Worm (Caenorhabditis elegans): ENCODE results near the gene irld-64.

irld-64 gene

ce11 chrII:2952629-2953028 lies 22.2 kb upstream of the irld-64 start, which contains the start of gene irld-51:
TSS of gene irld-51 (minus strand) at chrII:2952729.
- TF ChIP-seq elt-4 (tag; optimal IDR thresholded peaks at IDR 0.05) (no peak), ceh-22 (tag; optimal IDR thresholded peaks at IDR 0.05) (no peak), nhr-232 (tag; optimal IDR thresholded peaks at IDR 0.05) (no peak)

ce11 chrII:2948614-2949013 lies 18.2 kb upstream of the irld-64 start:
- TF ChIP-seq unc-55 (GFP tag; optimal IDR thresholded peaks at IDR 0.05) (no peak), ceh-30 (tag; optimal IDR thresholded peaks at IDR 0.05) (no peak), ceh-31 (tag; optimal IDR thresholded peaks at IDR 0.05) (no peak), C38D4.7 (GFP tag; optimal IDR thresholded peaks at IDR 0.05) (no peak)

ce11 chrII:2946438-2946837 lies 16.0 kb upstream of the irld-64 start, which contains the start of gene srw-79:
TSS of gene srw-79 (plus strand) at chrII:2946738.
- TF ChIP-seq npax-4 (tag; optimal IDR thresholded peaks at IDR 0.05) (no peak), ceh-2 (tag; optimal IDR thresholded peaks at IDR 0.05) (no peak)

- TF ChIP-seq sdc-2 (tag; optimal IDR thresholded peaks at IDR 0.05): no peak
- no peak for TF ChIP-seq ceh-9 (tag; optimal IDR thresholded peaks at IDR 0.05)
- no peak for TF ChIP-seq madf-2 (tag; optimal IDR thresholded peaks at IDR 0.05)
- no peak for TF ChIP-seq dve-1 (tag; optimal IDR thresholded peaks at IDR 0.05)
Measured at ce11 chrII:2943966-2944365, 13.6 kb upstream of the irld-64 start, which contains the start of the genes irld-50 and irld-49. TSS of gene irld-50 (minus strand) at chrII:2944066. TSS of gene irld-49 (plus strand) at chrII:2944176.

- TF ChIP-seq elt-2 (tag; optimal IDR thresholded peaks at IDR 0.05) (no peak), pqm-1 (tag; optimal IDR thresholded peaks at IDR 0.05) (no peak), K09A11.1 (tag; optimal IDR thresholded peaks at IDR 0.05; ENCODE audit: insufficient read depth) (no peak), K02D7.2 (tag; optimal IDR thresholded peaks at IDR 0.05) (no peak), pros-1 (tag; optimal IDR thresholded peaks at IDR 0.05) (no peak), ceh-9 (tag; optimal IDR thresholded peaks at IDR 0.05) (no peak)
Measured at ce11 chrII:2940747-2941146, 10.3 kb upstream of the irld-64 start, which contains the start of gene irld-66. TSS of gene irld-66 (minus strand) at chrII:2940847.

ce11 chrII:2939681-2940080 lies 9.3 kb upstream of the irld-64 start:
- TF ChIP-seq ceh-45 (GFP tag; IDR thresholded peaks at IDR 0.05): no peak
- no peak for TF ChIP-seq C38D4.7 (GFP tag; optimal IDR thresholded peaks at IDR 0.05)
- TF ChIP-seq nfya-1 (tag; optimal IDR thresholded peaks at IDR 0.05): no peak
- TF ChIP-seq ceh-34 (tag; optimal IDR thresholded peaks at IDR 0.05): no peak
- no peak for TF ChIP-seq odd-2 (tag; optimal IDR thresholded peaks at IDR 0.05)
- peak; percentile 67 for TF ChIP-seq dve-1 (tag; optimal IDR thresholded peaks at IDR 0.05)
- TF ChIP-seq npax-4 (tag; optimal IDR thresholded peaks at IDR 0.05): no peak
- TF ChIP-seq hlh-30 (tag; optimal IDR thresholded peaks at IDR 0.05; ENCODE audit: insufficient read depth): no peak

- TF ChIP-seq K02D7.2 (tag; optimal IDR thresholded peaks at IDR 0.05): no peak
Measured at ce11 chrII:2937852-2938251, 7.5 kb upstream of the irld-64 start, which contains the start of gene irld-65. TSS of gene irld-65 (minus strand) at chrII:2937952.

- TF ChIP-seq tbx-2 (tag; optimal IDR thresholded peaks at IDR 0.05) (no peak), K02D7.2 (tag; optimal IDR thresholded peaks at IDR 0.05) (no peak), lim-6 (tag; optimal IDR thresholded peaks at IDR 0.05) (no peak), rnt-1 (tag; optimal IDR thresholded peaks at IDR 0.05) (no peak), unc-55 (GFP tag; optimal IDR thresholded peaks at IDR 0.05) (no peak), pha-2 (tag; optimal IDR thresholded peaks at IDR 0.05) (no peak), dmd-4 (tag; optimal IDR thresholded peaks at IDR 0.05; ENCODE audit: borderline replicate concordance) (no peak), pha-4 (tag; optimal IDR thresholded peaks at IDR 0.05) (no peak), gmeb-2 (tag; optimal IDR thresholded peaks at IDR 0.05) (no peak), fkh-10 (GFP tag; optimal IDR thresholded peaks at IDR 0.05) (no peak), eyg-1 (tag; optimal IDR thresholded peaks at IDR 0.05) (no peak), ztf-16 (tag; optimal IDR thresholded peaks at IDR 0.05) (no peak), hlh-6 (tag; optimal IDR thresholded peaks at IDR 0.05) (no peak), fkh-6 (tag; optimal IDR thresholded peaks at IDR 0.05) (no peak), fax-1 (tag; optimal IDR thresholded peaks at IDR 0.05) (no peak), dve-1 (tag; optimal IDR thresholded peaks at IDR 0.05) (no peak), ceh-30 (tag; optimal IDR thresholded peaks at IDR 0.05) (no peak), sox-4 (tag; optimal IDR thresholded peaks at IDR 0.05) (no peak), K09A11.1 (tag; optimal IDR thresholded peaks at IDR 0.05; ENCODE audit: insufficient read depth) (no peak), mec-3 (tag; optimal IDR thresholded peaks at IDR 0.05; ENCODE audit: borderline replicate concordance) (no peak)
Measured at ce11 chrII:2934354-2934753, 4.0 kb upstream of the irld-64 start, which contains the start of gene irld-67. TSS of gene irld-67 (minus strand) at chrII:2934454.

Measured in whole organism, late embryonic.